Worm (Caenorhabditis elegans) whole organism, L3 larva: ENCODE results near the gene sax-2.
A peak's percentile ranks its signal among the peaks of the same experiment; 100 is the strongest.

Source experiments
- ZK546.5 ChIP-seq: sonication (generic microtip); optimal IDR thresholded peaks from 2 replicates; lab custom pipeline; 2017; ENCODE audit warnings: missing biosample characterization, missing genetic modification characterization
- aly-2 ChIP-seq: fragments of 150-350 bp; optimal IDR thresholded peaks from 2 replicates; lab custom pipeline; 2014; ENCODE audit warnings: missing biosample characterization, missing genetic modification characterization
- ama-1 ChIP-seq: fragments of 150-350 bp; optimal IDR thresholded peaks from 2 replicates; lab custom pipeline; 2018
- ceh-16 ChIP-seq: sonication (generic microtip); optimal IDR thresholded peaks from 2 replicates; lab custom pipeline; 2017; ENCODE audit warnings: missing biosample characterization, missing genetic modification characterization
- ceh-28 ChIP-seq: fragments of 150-350 bp; optimal IDR thresholded peaks from 2 replicates; lab custom pipeline; 2014; ENCODE audit warnings: missing biosample characterization, missing genetic modification reagents, missing genetic modification characterization
- ceh-9 ChIP-seq: sonication (generic microtip); optimal IDR thresholded peaks from 2 replicates; lab custom pipeline; 2018; ENCODE audit warnings: missing biosample characterization, missing genetic modification characterization
- elt-2 ChIP-seq: sonication (generic microtip); optimal IDR thresholded peaks from 2 replicates; lab custom pipeline; 2016; ENCODE audit warnings: missing genetic modification reagents, mild to moderate bottlenecking, missing genetic modification characterization, missing compliant biosample characterization
- eor-1 ChIP-seq, 2 experiments: fragments of 150-350 bp; optimal IDR thresholded peaks; 2 replicates each; lab custom pipeline; 2014 to 2018; ENCODE audit warnings: missing biosample characterization in 2 of 2, missing genetic modification characterization in 2 of 2
- fkh-2 ChIP-seq: fragments of 150-350 bp; optimal IDR thresholded peaks from 2 replicates; lab custom pipeline; 2014; ENCODE audit warnings: missing biosample characterization, missing genetic modification reagents, missing genetic modification characterization
- fos-1 ChIP-seq: fragments of 150-350 bp; optimal IDR thresholded peaks from 2 replicates; lab custom pipeline; 2014; ENCODE audit warnings: missing biosample characterization, missing genetic modification characterization
- hmg-11 ChIP-seq: sonication (generic microtip); optimal IDR thresholded peaks from 2 replicates; lab custom pipeline; 2016; ENCODE audit warnings: missing genetic modification characterization, missing compliant biosample characterization
- jun-1 ChIP-seq: fragments of 150-350 bp; optimal IDR thresholded peaks from 2 replicates; lab custom pipeline; 2014; ENCODE audit warnings: missing biosample characterization, missing genetic modification reagents, missing genetic modification characterization
- lin-15B ChIP-seq: fragments of 150-350 bp; optimal IDR thresholded peaks from 2 replicates; lab custom pipeline; 2014; ENCODE audit warnings: missing biosample characterization, missing genetic modification characterization
- lin-39 ChIP-seq: fragments of 150-350 bp; optimal IDR thresholded peaks from 2 replicates; lab custom pipeline; 2018; ENCODE audit warnings: missing biosample characterization, missing genetic modification reagents, missing genetic modification characterization
- mdl-1 ChIP-seq: fragments of 150-350 bp; optimal IDR thresholded peaks from 2 replicates; lab custom pipeline; 2014; ENCODE audit warnings: missing biosample characterization, missing genetic modification characterization
- mml-1 ChIP-seq: fragments of 150-350 bp; sonication (generic microtip); optimal IDR thresholded peaks from 3 replicates; lab custom pipeline; 2014; ENCODE audit warnings: missing biosample characterization, missing genetic modification characterization
- nfya-1 ChIP-seq: sonication (generic microtip); optimal IDR thresholded peaks from 2 replicates; lab custom pipeline; 2017; ENCODE audit warnings: missing genetic modification characterization, mild to moderate bottlenecking, missing compliant biosample characterization, antibody characterized with exemption, moderate library complexity; ENCODE audit not compliant: insufficient read depth
- nhr-11 ChIP-seq: fragments of 150-350 bp; optimal IDR thresholded peaks from 2 replicates; lab custom pipeline; 2014; ENCODE audit warnings: missing biosample characterization, missing genetic modification characterization
- nhr-12 ChIP-seq: fragments of 150-350 bp; optimal IDR thresholded peaks from 2 replicates; lab custom pipeline; 2014; ENCODE audit warnings: missing biosample characterization, missing genetic modification characterization
- nhr-23 ChIP-seq: fragments of 150-350 bp; optimal IDR thresholded peaks from 2 replicates; lab custom pipeline; 2014; ENCODE audit warnings: missing biosample characterization, missing genetic modification reagents, missing genetic modification characterization
- nhr-237 ChIP-seq: fragments of 150-350 bp; optimal IDR thresholded peaks from 2 replicates; lab custom pipeline; 2014; ENCODE audit warnings: missing biosample characterization, missing genetic modification characterization
- nhr-28 ChIP-seq: fragments of 150-350 bp; optimal IDR thresholded peaks from 2 replicates; lab custom pipeline; 2014; ENCODE audit warnings: missing biosample characterization, missing genetic modification characterization
- nhr-76 ChIP-seq: fragments of 150-350 bp; sonication (generic microtip); optimal IDR thresholded peaks from 5 replicates; lab custom pipeline; 2014; ENCODE audit warnings: missing biosample characterization, missing genetic modification characterization
- nhr-77 ChIP-seq: fragments of 150-350 bp; optimal IDR thresholded peaks from 2 replicates; lab custom pipeline; 2014; ENCODE audit warnings: missing biosample characterization, missing genetic modification characterization
- pha-4 ChIP-seq: fragments of 150-350 bp; optimal IDR thresholded peaks from 2 replicates; lab custom pipeline; 2014; ENCODE audit warnings: missing biosample characterization, missing genetic modification reagents, missing genetic modification characterization
- pqm-1 ChIP-seq: fragments of 150-350 bp; optimal IDR thresholded peaks from 2 replicates; lab custom pipeline; 2017; ENCODE audit warnings: missing biosample characterization, missing genetic modification characterization, inconsistent platforms
- sea-2 ChIP-seq: fragments of 150-350 bp; sonication (generic microtip); optimal IDR thresholded peaks from 4 replicates; lab custom pipeline; 2014; ENCODE audit warnings: missing biosample characterization, missing genetic modification reagents, missing genetic modification characterization
- skn-1 ChIP-seq: fragments of 150-350 bp; optimal IDR thresholded peaks from 2 replicates; lab custom pipeline; 2014; ENCODE audit warnings: missing biosample characterization, missing genetic modification characterization
- snpc-4 ChIP-seq: fragments of 150-350 bp; optimal IDR thresholded peaks from 2 replicates; lab custom pipeline; 2014; ENCODE audit warnings: missing biosample characterization, missing genetic modification characterization
- tbx-2 ChIP-seq: sonication (generic microtip); optimal IDR thresholded peaks from 2 replicates; lab custom pipeline; 2016; ENCODE audit warnings: mild to moderate bottlenecking, missing genetic modification characterization, missing compliant biosample characterization
- unc-62 ChIP-seq: fragments of 150-350 bp; sonication (generic microtip); optimal IDR thresholded peaks from 4 replicates; lab custom pipeline; 2014; ENCODE audit warnings: missing biosample characterization, missing genetic modification reagents, missing genetic modification characterization
- ztf-11 ChIP-seq: fragments of 150-350 bp; optimal IDR thresholded peaks from 2 replicates; lab custom pipeline; 2014; ENCODE audit warnings: missing biosample characterization, missing genetic modification characterization
- ztf-4 ChIP-seq: fragments of 150-350 bp; optimal IDR thresholded peaks from 2 replicates; lab custom pipeline; 2014; ENCODE audit warnings: missing biosample characterization, missing genetic modification characterization

Gene sax-2

DNA sequence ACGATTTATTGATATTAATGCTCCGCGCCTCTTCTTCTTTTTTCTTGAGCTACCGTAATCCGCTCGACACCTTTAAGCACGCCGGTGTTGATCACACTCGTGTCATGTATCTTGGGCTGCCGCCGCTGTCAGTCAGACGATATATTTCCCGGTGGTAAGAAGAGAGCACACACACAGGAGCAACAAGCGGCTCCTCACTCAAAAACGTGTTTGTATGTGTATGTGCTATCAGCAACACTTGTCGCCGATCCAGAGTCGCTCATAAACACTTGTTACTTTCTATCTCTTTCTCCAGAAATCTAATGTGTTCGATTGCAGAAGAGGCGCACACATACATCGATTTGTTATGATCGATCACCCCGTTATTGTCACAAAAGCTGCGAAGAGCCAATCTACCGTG, 31.1 kb downstream of the sax-2 start:
- TF ChIP-seq elt-2 (tag; lab: Kevin White, UChicago) = peak; percentile 12
- TF ChIP-seq lin-39 = peak; percentile 2
- TF ChIP-seq hmg-11 (tag; lab: Kevin White, UChicago) = no peak
- peak; percentile 5 for TF ChIP-seq pha-4
- TF ChIP-seq sea-2 (GFP tag; lab: Kevin White, UChicago) = no peak
- peak; percentile 51 for TF ChIP-seq nfya-1 (tag; lab: Kevin White, UChicago)
- TF ChIP-seq nhr-237 (tag; lab: Kevin White, UChicago) = no peak

DNA sequence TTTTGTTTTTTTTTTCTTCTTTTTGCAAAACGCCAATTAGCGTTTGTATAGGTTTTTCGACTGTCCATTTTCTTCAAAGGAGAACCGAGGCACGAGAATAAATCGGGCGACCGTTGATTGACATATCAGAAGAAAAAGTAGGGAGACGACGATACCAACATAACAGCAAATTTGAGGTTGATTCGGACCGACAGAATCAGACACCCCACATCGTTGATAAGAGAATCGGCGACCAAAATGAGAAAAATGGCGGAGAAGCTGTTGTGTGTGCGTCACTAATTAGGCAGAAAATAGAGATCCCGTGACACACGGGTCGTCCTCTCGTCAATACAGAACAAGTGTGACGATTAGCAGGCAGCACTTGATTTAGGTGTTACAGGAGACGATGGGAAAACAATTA, 32.4 kb downstream of the sax-2 start:
- TF ChIP-seq aly-2 (tag; lab: Kevin White, UChicago) (no peak), tbx-2 (tag; lab: Kevin White, UChicago) (peak; percentile 90), unc-62 (GFP tag; lab: Kevin White, UChicago) (peak; percentile 40)

DNA sequence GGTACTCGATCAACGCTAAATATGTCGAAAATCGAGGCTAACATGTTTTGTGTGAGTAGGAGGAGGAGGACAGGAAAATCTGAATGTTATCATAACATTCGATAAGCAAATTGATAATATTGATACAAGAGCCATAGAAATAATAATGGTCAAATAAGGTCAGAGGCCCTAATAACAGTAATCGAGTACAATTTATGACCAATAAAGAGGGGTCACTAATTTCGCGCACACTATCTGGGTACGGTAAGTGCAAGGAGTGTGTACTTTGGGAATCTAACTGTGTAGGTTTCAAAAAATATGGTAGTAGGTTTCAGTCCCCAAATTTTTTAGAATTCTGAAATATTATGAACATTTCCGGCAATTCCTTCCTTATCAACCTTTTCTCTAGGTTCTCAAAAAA, 34.0 kb downstream of the sax-2 start:
- TF ChIP-seq fos-1 = no peak
- no peak for TF ChIP-seq elt-2 (tag; lab: Kevin White, UChicago)
- TF ChIP-seq sea-2 (GFP tag; lab: Kevin White, UChicago) = no peak
- TF ChIP-seq aly-2 (tag; lab: Kevin White, UChicago) = no peak
- no peak for TF ChIP-seq lin-39
- TF ChIP-seq ztf-11 (tag; lab: Kevin White, UChicago) = no peak
- TF ChIP-seq ama-1 (lab: Kevin White, UChicago) = no peak
- no peak for TF ChIP-seq nhr-28 (tag; lab: Kevin White, UChicago)
- TF ChIP-seq mml-1 = no peak
- TF ChIP-seq lin-15B = no peak
- no peak for TF ChIP-seq ZK546.5 (tag; lab: Kevin White, UChicago)
- no peak for TF ChIP-seq eor-1 (tag; optimal IDR thresholded peaks at IDR 0.05; lab: Kevin White, UChicago)
- no peak for TF ChIP-seq ceh-9 (tag; lab: Kevin White, UChicago)
- TF ChIP-seq nhr-76 = no peak
- no peak for TF ChIP-seq nhr-11 (tag; lab: Kevin White, UChicago)
- TF ChIP-seq nhr-77 (tag; lab: Kevin White, UChicago) = no peak
- TF ChIP-seq snpc-4 (tag; lab: Kevin White, UChicago) = no peak
- TF ChIP-seq skn-1 (tag; lab: Kevin White, UChicago) = no peak
- TF ChIP-seq fkh-2 = no peak
- TF ChIP-seq nhr-12 (tag; lab: Kevin White, UChicago) = no peak
- TF ChIP-seq, all 47 proteins: peak for 0

DNA sequence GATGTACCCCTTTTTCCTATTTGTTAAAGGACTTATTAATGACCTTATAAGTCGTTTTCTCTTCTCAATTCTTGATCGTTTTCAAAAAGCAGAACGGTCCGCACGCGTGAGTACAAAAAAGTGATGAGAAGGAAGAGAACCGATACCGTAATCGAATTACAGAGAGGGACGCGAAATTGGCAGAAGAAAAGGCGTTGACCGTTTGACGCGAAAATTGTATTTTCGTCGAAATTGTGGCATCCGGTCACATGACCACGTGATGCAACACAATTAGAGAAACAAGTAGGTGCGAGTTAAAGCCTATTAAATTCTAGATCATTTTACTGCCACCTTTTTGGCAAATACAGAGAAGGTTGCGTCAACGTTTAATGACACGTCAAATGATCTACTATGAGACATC, 34.7 kb downstream of the sax-2 start:
- no peak for TF ChIP-seq ama-1 (lab: Kevin White, UChicago)
- TF ChIP-seq nhr-23 (tag; lab: Kevin White, UChicago) = no peak
- TF ChIP-seq unc-62 (GFP tag; lab: Kevin White, UChicago) = no peak
- no peak for TF ChIP-seq jun-1 (tag; lab: Kevin White, UChicago)
- peak; percentile 84 for TF ChIP-seq tbx-2 (tag; lab: Kevin White, UChicago)
- TF ChIP-seq ztf-4 (tag; lab: Kevin White, UChicago) = no peak
- no peak for TF ChIP-seq ceh-16 (tag; lab: Kevin White, UChicago)

DNA sequence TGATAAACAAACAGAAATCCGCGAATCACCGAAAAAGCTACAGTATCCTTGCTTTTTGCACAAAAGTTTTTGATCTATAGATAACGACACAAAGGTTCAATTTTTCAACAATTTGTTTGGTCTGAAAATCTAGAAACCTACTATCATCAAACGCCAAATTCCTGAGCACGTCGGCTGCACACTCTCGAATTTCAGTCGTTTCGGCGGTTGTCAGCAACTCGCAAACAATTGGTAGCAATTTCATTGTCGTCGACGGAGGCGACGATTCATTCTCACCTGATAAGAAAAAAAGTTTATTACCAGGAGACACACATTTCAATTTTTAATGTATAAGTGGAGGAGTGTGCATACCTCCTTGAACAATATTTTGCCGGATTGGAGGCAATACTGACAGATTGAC, 36.4 kb downstream of the sax-2 start:
- TF ChIP-seq nhr-28 (tag; lab: Kevin White, UChicago) (no peak), elt-2 (tag; lab: Kevin White, UChicago) (peak; percentile 70), eor-1 (tag; optimal IDR thresholded peaks at IDR 0.05; lab: Kevin White, UChicago) (no peak), ceh-28 (no peak), ZK546.5 (tag; lab: Kevin White, UChicago) (no peak), pqm-1 (tag; lab: Kevin White, UChicago) (no peak)

DNA sequence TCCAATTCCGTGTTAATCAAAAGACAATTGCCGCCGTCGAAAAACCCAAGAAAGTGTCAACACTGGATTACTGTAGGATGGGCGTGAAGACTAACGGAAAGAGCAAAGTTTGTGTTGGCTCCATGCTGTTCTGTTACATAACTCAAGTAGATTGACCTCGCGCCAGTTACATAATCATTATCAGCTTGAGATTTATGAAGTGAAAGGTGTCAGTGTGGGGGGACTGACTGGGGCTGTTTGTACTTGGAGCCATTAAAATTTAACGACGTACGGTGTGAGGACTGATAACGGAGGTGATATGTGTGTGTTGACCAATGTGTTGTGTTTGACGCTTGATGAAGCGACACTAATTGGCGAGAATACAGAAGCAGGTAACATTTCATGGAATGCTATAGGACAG, 37.2 kb downstream of the sax-2 start:
- no peak for TF ChIP-seq mdl-1 (tag; lab: Kevin White, UChicago)
- peak; percentile 57 for TF ChIP-seq pqm-1 (tag; lab: Kevin White, UChicago)
- peak; percentile 88 for TF ChIP-seq elt-2 (tag; lab: Kevin White, UChicago)
- TF ChIP-seq ztf-11 (tag; lab: Kevin White, UChicago) = no peak
